Fruit fly (Drosophila melanogaster) whole organism, embryonic: ENCODE data around the gene CG43137.

Experiments
- Ada2b ChIP-seq: fragments of 200-800 bp; sonication (Bioruptor generic); IDR thresholded peaks from 2 replicates; pipeline ENCODE4 v1.3.6; 2022; ENCODE audit warnings: missing biosample characterization, missing genetic modification characterization
- Atf6 ChIP-seq: fragments of 200-800 bp; sonication (Bioruptor generic); IDR thresholded peaks from 2 replicates; pipeline ENCODE4 v1.3.6; 2022; ENCODE audit warnings: missing biosample characterization, missing genetic modification characterization
- B-H2 ChIP-seq: fragments of 200-800 bp; sonication (Bioruptor generic); optimal IDR thresholded peaks from 2 replicates; lab custom pipeline; 2018; ENCODE audit warnings: missing biosample characterization, mild to moderate bottlenecking, missing genetic modification characterization
- CG10431 ChIP-seq: fragments of 200-800 bp; sonication (Bioruptor generic); optimal IDR thresholded peaks from 3 replicates; lab custom pipeline; 2018; ENCODE audit warnings: missing biosample characterization, mild to moderate bottlenecking, missing genetic modification characterization
- CG11504 ChIP-seq: fragments of 200-800 bp; sonication (Bioruptor generic); optimal IDR thresholded peaks from 3 replicates; lab custom pipeline; 2019; ENCODE audit warnings: missing biosample characterization, mild to moderate bottlenecking, missing genetic modification characterization, moderate library complexity
- CG12071 ChIP-seq: fragments of 200-800 bp; sonication (Bioruptor generic); optimal IDR thresholded peaks from 3 replicates; lab custom pipeline; 2018; ENCODE audit warnings: missing biosample characterization, mild to moderate bottlenecking, missing genetic modification characterization
- CG13624 ChIP-seq: fragments of 200-800 bp; sonication (Bioruptor generic); optimal IDR thresholded peaks from 2 replicates; lab custom pipeline; 2016; ENCODE audit warnings: missing biosample characterization, missing genetic modification characterization
- CG16813 ChIP-seq: fragments of 200-800 bp; sonication (Bioruptor generic); IDR thresholded peaks from 3 replicates; pipeline ENCODE4 v1.3.6; 2022; ENCODE audit warnings: missing biosample characterization, missing genetic modification characterization; ENCODE audit not compliant: partially characterized antibody
- CG16815 ChIP-seq: fragments of 200-800 bp; sonication (Bioruptor generic); optimal IDR thresholded peaks from 3 replicates; lab custom pipeline; 2017; ENCODE audit warnings: missing biosample characterization, mild to moderate bottlenecking, missing genetic modification characterization
- CG18599 ChIP-seq: fragments of 200-800 bp; sonication (Bioruptor generic); optimal IDR thresholded peaks from 3 replicates; lab custom pipeline; 2017; ENCODE audit warnings: missing biosample characterization, missing genetic modification characterization, mild to moderate bottlenecking, moderate library complexity, missing genetic modification reagents
- CG2199 ChIP-seq: fragments of 200-800 bp; sonication (Bioruptor generic); IDR thresholded peaks from 3 replicates; pipeline ENCODE4 v1.3.6; 2022; ENCODE audit warnings: missing biosample characterization, missing genetic modification characterization
- CG31388 ChIP-seq: fragments of 200-800 bp; sonication (Bioruptor generic); optimal IDR thresholded peaks from 2 replicates; lab custom pipeline; 2016; ENCODE audit warnings: missing biosample characterization, missing genetic modification characterization
- CG3163 ChIP-seq: fragments of 200-800 bp; sonication (Bioruptor generic); optimal IDR thresholded peaks from 3 replicates; lab custom pipeline; 2016; ENCODE audit warnings: missing biosample characterization, missing genetic modification characterization
- CG32772 ChIP-seq: fragments of 200-800 bp; sonication (Bioruptor generic); IDR thresholded peaks from 2 replicates; pipeline ENCODE4 v1.3.6; 2022; ENCODE audit warnings: missing biosample characterization, missing genetic modification characterization
- CG43689 ChIP-seq: fragments of 200-800 bp; sonication (Bioruptor generic); IDR thresholded peaks from 2 replicates; pipeline ENCODE4 v1.3.6; 2022; ENCODE audit warnings: missing biosample characterization, missing genetic modification characterization
- CG5953 ChIP-seq: fragments of 200-800 bp; sonication (Bioruptor generic); IDR thresholded peaks from 2 replicates; pipeline ENCODE4 v1.3.6; 2022; ENCODE audit warnings: missing biosample characterization, missing genetic modification characterization
- CG7357 ChIP-seq: fragments of 200-800 bp; sonication (Bioruptor generic); IDR thresholded peaks from 3 replicates; pipeline ENCODE4 v1.3.6; 2022; ENCODE audit warnings: missing biosample characterization, missing genetic modification characterization
- CTCF ChIP-seq: fragments of 200-800 bp; sonication (Bioruptor generic); optimal IDR thresholded peaks from 2 replicates; lab custom pipeline; 2017; ENCODE audit warnings: missing biosample characterization, mild to moderate bottlenecking, missing genetic modification characterization, moderate library complexity
- Doc2 ChIP-seq: fragments of 200-800 bp; sonication (Bioruptor generic); IDR thresholded peaks from 2 replicates; pipeline ENCODE4 v1.3.6; 2022; ENCODE audit warnings: missing biosample characterization, missing genetic modification characterization
- Doc3 ChIP-seq: fragments of 200-800 bp; sonication (Bioruptor generic); IDR thresholded peaks from 3 replicates; pipeline ENCODE4 v1.3.6; 2022; ENCODE audit warnings: missing biosample characterization, missing genetic modification characterization; ENCODE audit not compliant: partially characterized antibody
- Ets65A ChIP-seq: fragments of 200-800 bp; sonication (Bioruptor generic); peaks from one replicate; lab custom pipeline; 2016; ENCODE audit warnings: missing biosample characterization, missing genetic modification characterization
- Fer1 ChIP-seq: fragments of 200-800 bp; sonication (Bioruptor generic); optimal IDR thresholded peaks from 2 replicates; lab custom pipeline; 2017; ENCODE audit warnings: missing biosample characterization, mild to moderate bottlenecking, missing genetic modification characterization
- Gug ChIP-seq: fragments of 200-800 bp; sonication (Bioruptor generic); IDR thresholded peaks from 4 replicates; pipeline ENCODE4 v1.3.6; 2022; ENCODE audit warnings: missing biosample characterization, missing genetic modification characterization
- H2.0 ChIP-seq: fragments of 200-800 bp; sonication (Bioruptor generic); IDR thresholded peaks from 2 replicates; pipeline ENCODE4 v1.3.6; 2022; ENCODE audit warnings: missing biosample characterization, missing genetic modification characterization
- Hmx ChIP-seq: fragments of 200-800 bp; sonication (Bioruptor generic); optimal IDR thresholded peaks from 2 replicates; lab custom pipeline; 2016; ENCODE audit warnings: missing biosample characterization, missing genetic modification characterization
- Hr3 ChIP-seq: fragments of 200-800 bp; sonication (Bioruptor generic); optimal IDR thresholded peaks from 3 replicates; lab custom pipeline; 2016; ENCODE audit warnings: missing biosample characterization, missing genetic modification characterization
- Kr ChIP-seq: fragments of 200-800 bp; sonication (Bioruptor generic); optimal IDR thresholded peaks from 2 replicates; lab custom pipeline; 2017; ENCODE audit warnings: missing biosample characterization, mild to moderate bottlenecking, missing genetic modification characterization
- Mad ChIP-seq: fragments of 200-800 bp; sonication (Bioruptor generic); optimal IDR thresholded peaks from 2 replicates; lab custom pipeline; 2016; ENCODE audit warnings: missing biosample characterization, missing genetic modification characterization
- NC2β ChIP-seq: fragments of 200-800 bp; sonication (Bioruptor generic); optimal IDR thresholded peaks from 2 replicates; lab custom pipeline; 2016; ENCODE audit warnings: missing biosample characterization, missing genetic modification characterization
- Nf-YC ChIP-seq: fragments of 200-800 bp; optimal IDR thresholded peaks from 3 replicates; lab custom pipeline; 2019; ENCODE audit warnings: missing biosample characterization, mild to moderate bottlenecking, missing genetic modification characterization, moderate library complexity
- Opbp ChIP-seq: fragments of 200-800 bp; sonication (Bioruptor generic); IDR thresholded peaks from 3 replicates; pipeline ENCODE4 v1.3.6; 2022; ENCODE audit warnings: missing biosample characterization, missing genetic modification characterization; ENCODE audit not compliant: partially characterized antibody
- Sin3A ChIP-seq: fragments of >200 bp; optimal IDR thresholded peaks from 2 replicates; lab custom pipeline; 2018
- Spps ChIP-seq: fragments of 200-800 bp; sonication (Bioruptor generic); optimal IDR thresholded peaks from 2 replicates; lab custom pipeline; 2018; ENCODE audit warnings: missing biosample characterization, mild to moderate bottlenecking, missing genetic modification characterization
- bcd ChIP-seq: fragments of 200-800 bp; sonication (Bioruptor generic); optimal IDR thresholded peaks from 2 replicates; lab custom pipeline; 2017; ENCODE audit warnings: missing biosample characterization, mild to moderate bottlenecking, missing genetic modification characterization
- br ChIP-seq: fragments of >200 bp; optimal IDR thresholded peaks from 2 replicates; lab custom pipeline; 2017
- ci ChIP-seq: fragments of 200-800 bp; sonication (Bioruptor generic); IDR thresholded peaks from 3 replicates; pipeline ENCODE4 v1.3.6; 2022; ENCODE audit warnings: missing biosample characterization, missing genetic modification characterization
- corto ChIP-seq: fragments of 200-800 bp; sonication (Bioruptor generic); optimal IDR thresholded peaks from 2 replicates; lab custom pipeline; 2016; ENCODE audit warnings: missing biosample characterization, mild to moderate bottlenecking, missing genetic modification characterization, moderate library complexity
- esg ChIP-seq: fragments of 200-800 bp; sonication (Bioruptor generic); conservative IDR thresholded peaks from 2 replicates; pipeline ENCODE4 v1.3.6; 2022; ENCODE audit warnings: missing biosample characterization, missing genetic modification characterization
- gem ChIP-seq: fragments of 200-800 bp; sonication (Bioruptor generic); optimal IDR thresholded peaks from 2 replicates; lab custom pipeline; 2019; ENCODE audit warnings: missing biosample characterization, mild to moderate bottlenecking, missing genetic modification characterization, moderate library complexity
- maf-S ChIP-seq: fragments of 200-800 bp; sonication (Bioruptor generic); optimal IDR thresholded peaks from 2 replicates; lab custom pipeline; 2016; ENCODE audit warnings: missing biosample characterization, missing genetic modification characterization
- nom ChIP-seq: fragments of 200-800 bp; sonication (Bioruptor generic); optimal IDR thresholded peaks from 2 replicates; lab custom pipeline; 2017; ENCODE audit warnings: missing biosample characterization, missing genetic modification characterization, mild to moderate bottlenecking, moderate library complexity, missing genetic modification reagents
- odd ChIP-seq: fragments of 200-800 bp; sonication (Bioruptor generic); optimal IDR thresholded peaks from 2 replicates; lab custom pipeline; 2017; ENCODE audit warnings: missing biosample characterization, mild to moderate bottlenecking, missing genetic modification characterization
- org-1 ChIP-seq: fragments of 200-800 bp; sonication (Bioruptor generic); optimal IDR thresholded peaks from 2 replicates; lab custom pipeline; 2017; ENCODE audit warnings: missing biosample characterization, missing genetic modification characterization
- pita ChIP-seq: fragments of 200-800 bp; sonication (Bioruptor generic); optimal IDR thresholded peaks from 2 replicates; lab custom pipeline; 2017; ENCODE audit warnings: missing biosample characterization, mild to moderate bottlenecking, missing genetic modification characterization
- rib ChIP-seq: fragments of 200-800 bp; sonication (Bioruptor generic); IDR thresholded peaks from 2 replicates; pipeline ENCODE4 v1.3.6; 2022; ENCODE audit warnings: missing biosample characterization, missing genetic modification characterization
- shn ChIP-seq: fragments of 200-800 bp; sonication (Bioruptor generic); optimal IDR thresholded peaks from 3 replicates; lab custom pipeline; 2016; ENCODE audit warnings: missing biosample characterization, missing genetic modification characterization
- ssp ChIP-seq: fragments of 200-800 bp; sonication (Bioruptor generic); IDR thresholded peaks from 2 replicates; pipeline ENCODE4 v1.3.6; 2022; ENCODE audit warnings: missing biosample characterization, missing genetic modification characterization
- sug ChIP-seq: fragments of 200-800 bp; optimal IDR thresholded peaks from 2 replicates; lab custom pipeline; 2019; ENCODE audit warnings: missing biosample characterization, mild to moderate bottlenecking, missing genetic modification characterization, moderate library complexity
- tio ChIP-seq: fragments of 200-800 bp; sonication (Bioruptor generic); optimal IDR thresholded peaks from 2 replicates; lab custom pipeline; 2017; ENCODE audit warnings: missing biosample characterization, missing genetic modification characterization, inconsistent platforms
- tup ChIP-seq: fragments of 200-800 bp; sonication (Bioruptor generic); optimal IDR thresholded peaks from 2 replicates; lab custom pipeline; 2016; ENCODE audit warnings: missing biosample characterization, mild to moderate bottlenecking, missing genetic modification characterization, moderate library complexity
- zen ChIP-seq: fragments of 200-800 bp; sonication (Bioruptor generic); optimal IDR thresholded peaks from 3 replicates; lab custom pipeline; 2018; ENCODE audit warnings: missing biosample characterization, mild to moderate bottlenecking, missing genetic modification characterization, moderate library complexity

CG43137 gene

dm6 chrX:5894529-5895487, 29.9 kb upstream of the CG43137 start (continued):
- peak; percentile 7; the same call in 1 of the 4 replicates for TF ChIP-seq Gug (GFP tag; lab: Robert Waterston, UW)
- no peak for TF ChIP-seq NC2β (GFP tag; lab: Kevin White, UChicago)
- TF ChIP-seq gem: peak; percentile 60
- no peak for TF ChIP-seq CG13624 (GFP tag; lab: Kevin White, UChicago)
- no peak for TF ChIP-seq ci (GFP tag; lab: Robert Waterston, UW)
- TF ChIP-seq CG32772 (GFP tag; lab: Robert Waterston, UW): no peak
- no peak for TF ChIP-seq Atf6 (GFP tag; lab: Robert Waterston, UW)
- no peak for TF ChIP-seq esg (GFP tag; lab: Robert Waterston, UW)
- TF ChIP-seq br: no peak
- TF ChIP-seq corto (GFP tag; lab: Kevin White, UChicago): no peak
- TF ChIP-seq Mad (GFP tag; lab: Kevin White, UChicago): no peak
- no peak for TF ChIP-seq Ada2b (GFP tag; lab: Robert Waterston, UW)
- TF ChIP-seq Doc3: no peak
- no peak for TF ChIP-seq zen (tag; lab: Kevin White, UChicago)
- no peak for TF ChIP-seq CG3163 (GFP tag; lab: Kevin White, UChicago)
- TF ChIP-seq CG5953 (GFP tag; lab: Robert Waterston, UW): no peak
- no peak for TF ChIP-seq sug (tag; lab: Kevin White, UChicago)
- TF ChIP-seq org-1 (GFP tag; lab: Kevin White, UChicago): no peak
- TF ChIP-seq Doc2 (GFP tag; lab: Robert Waterston, UW): no peak
- no peak for TF ChIP-seq odd (GFP tag; lab: Kevin White, UChicago)
- TF ChIP-seq Spps (tag; lab: Kevin White, UChicago): no peak
- no peak for TF ChIP-seq ssp (GFP tag; lab: Robert Waterston, UW)
- no peak for TF ChIP-seq maf-S (GFP tag; lab: Kevin White, UChicago)
- no peak for TF ChIP-seq Fer1 (GFP tag; lab: Kevin White, UChicago)
- peak; percentile 26; the same call in 1 of the 3 replicates for TF ChIP-seq CG2199
- TF ChIP-seq CG7357 (GFP tag; lab: Robert Waterston, UW): no peak
- no peak for TF ChIP-seq rib (GFP tag; lab: Robert Waterston, UW)
- TF ChIP-seq shn (GFP tag; lab: Kevin White, UChicago): no peak
- no peak for TF ChIP-seq H2.0 (GFP tag; lab: Robert Waterston, UW)
- no peak for TF ChIP-seq Sin3A (lab: Kevin White, UChicago)
- no peak for TF ChIP-seq bcd (GFP tag; lab: Kevin White, UChicago)
- peak; percentile 18 for TF ChIP-seq CG18599 (GFP tag; lab: Kevin White, UChicago)
- TF ChIP-seq tio (GFP tag; lab: Kevin White, UChicago): no peak
- no peak for TF ChIP-seq CG31388 (GFP tag; lab: Kevin White, UChicago)
- TF ChIP-seq CG16815: no peak
- TF ChIP-seq pita (GFP tag; lab: Kevin White, UChicago): no peak
- TF ChIP-seq CG16813 (GFP tag; lab: Robert Waterston, UW): no peak
- TF ChIP-seq B-H2 (GFP tag; lab: Kevin White, UChicago): no peak
- TF ChIP-seq Opbp: no peak
- TF ChIP-seq CG43689 (GFP tag; lab: Robert Waterston, UW): no peak
- TF ChIP-seq CTCF (GFP tag; lab: Kevin White, UChicago): no peak
- TF ChIP-seq nom (GFP tag; lab: Kevin White, UChicago): no peak
- no peak for TF ChIP-seq Nf-YC (tag; lab: Kevin White, UChicago)
- TF ChIP-seq Hmx: no peak
- no peak for TF ChIP-seq Kr (GFP tag; lab: Kevin White, UChicago)
- no peak for TF ChIP-seq CG10431 (GFP tag; lab: Kevin White, UChicago)
- peak; percentile 40 for TF ChIP-seq CG11504 (tag; lab: Kevin White, UChicago)
- TF ChIP-seq Hr3 (GFP tag; lab: Kevin White, UChicago): no peak
- no peak for TF ChIP-seq Ets65A (GFP tag; lab: Kevin White, UChicago)
- no peak for TF ChIP-seq tup (GFP tag; lab: Kevin White, UChicago)
- TF ChIP-seq CG12071 (GFP tag; lab: Kevin White, UChicago): no peak
